Worm (Caenorhabditis elegans) whole organism, L1 larva: ENCODE measurements around the gene F44E5.1.
A peak's percentile ranks its signal among the peaks of the same experiment; 100 is the strongest.

ENCODE experiments used
- C04F5.9 ChIP-seq: sonication (generic microtip); optimal IDR thresholded peaks from 2 replicates; lab custom pipeline; 2016; ENCODE audit warnings: missing genetic modification characterization, missing compliant biosample characterization
- C16A3.4 ChIP-seq: fragments of 150-350 bp; optimal IDR thresholded peaks from 2 replicates; lab custom pipeline; 2014; ENCODE audit warnings: missing biosample characterization, missing genetic modification characterization
- F16B12.6 ChIP-seq: fragments of 150-350 bp; optimal IDR thresholded peaks from 2 replicates; lab custom pipeline; 2014; ENCODE audit warnings: missing biosample characterization, missing genetic modification characterization
- Y116A8C.19 ChIP-seq: sonication (generic microtip); optimal IDR thresholded peaks from 2 replicates; lab custom pipeline; 2016; ENCODE audit warnings: missing compliant biosample characterization, missing genetic modification characterization, borderline replicate concordance
- aha-1 ChIP-seq: fragments of 150-350 bp; optimal IDR thresholded peaks from 2 replicates; lab custom pipeline; 2014; ENCODE audit warnings: missing biosample characterization, missing genetic modification characterization
- alr-1 ChIP-seq: fragments of 200-800 bp; sonication (Bioruptor generic); optimal IDR thresholded peaks from 2 replicates; lab custom pipeline; 2018; ENCODE audit warnings: borderline replicate concordance, mild to moderate bottlenecking, missing genetic modification characterization, missing compliant biosample characterization
- aly-2 ChIP-seq: fragments of 150-350 bp; optimal IDR thresholded peaks from 2 replicates; lab custom pipeline; 2014; ENCODE audit warnings: missing biosample characterization, missing genetic modification characterization
- blmp-1 ChIP-seq: fragments of 150-350 bp; optimal IDR thresholded peaks from 2 replicates; lab custom pipeline; 2014; ENCODE audit warnings: missing biosample characterization, missing genetic modification characterization
- efl-1 ChIP-seq, 4 experiments: fragments of 150-350 bp; optimal IDR thresholded peaks in 3 of 4; peaks in 1 of 4; 1 replicate in 1 of 4; 2 replicates in 3 of 4; lab custom pipeline; 2014; ENCODE audit warnings: missing biosample characterization in 2 of 4, missing genetic modification characterization in 2 of 4, missing genetic modification reagents in 2 of 4
- egl-27 ChIP-seq, 2 experiments: fragments of 150-350 bp in 1 of 2; sonication (generic microtip); optimal IDR thresholded peaks; 3 replicates each; lab custom pipeline; 2017 to 2018; ENCODE audit warnings: missing biosample characterization in 2 of 2, missing genetic modification characterization in 2 of 2, missing genetic modification reagents in 2 of 2
- elt-2 ChIP-seq: sonication (generic microtip); optimal IDR thresholded peaks from 2 replicates; lab custom pipeline; 2016; ENCODE audit warnings: missing genetic modification characterization, mild to moderate bottlenecking, inconsistent platforms, missing compliant biosample characterization, missing genetic modification reagents
- elt-3 ChIP-seq, 6 experiments: fragments of 150-350 bp in 1 of 6; sonication (generic microtip); optimal IDR thresholded peaks; 2 replicates each; lab custom pipeline; 2017 to 2018; ENCODE audit warnings: missing biosample characterization in 6 of 6, missing genetic modification characterization in 6 of 6, inconsistent platforms in 1 of 6
- ets-5 ChIP-seq: fragments of 200-800 bp; sonication (Bioruptor generic); IDR thresholded peaks from 2 replicates; pipeline ENCODE4 v1.3.6; 2022; ENCODE audit warnings: missing genetic modification characterization, missing compliant biosample characterization
- fos-1 ChIP-seq: fragments of 150-350 bp; optimal IDR thresholded peaks from 2 replicates; lab custom pipeline; 2014; ENCODE audit warnings: missing biosample characterization, missing genetic modification characterization
- hlh-17 ChIP-seq: fragments of 200-800 bp; sonication (Bioruptor generic); optimal IDR thresholded peaks from 2 replicates; lab custom pipeline; 2018; ENCODE audit warnings: missing genetic modification characterization, mild to moderate bottlenecking, missing compliant biosample characterization, moderate library complexity, borderline replicate concordance
- hlh-4 ChIP-seq: sonication (generic microtip); optimal IDR thresholded peaks from 2 replicates; lab custom pipeline; 2016; ENCODE audit warnings: mild to moderate bottlenecking, missing genetic modification characterization, missing compliant biosample characterization
- isw-1 ChIP-seq: fragments of 200-800 bp; sonication (Bioruptor generic); IDR thresholded peaks from 2 replicates; pipeline ENCODE4 v1.3.6; 2022; ENCODE audit warnings: missing genetic modification characterization, missing compliant biosample characterization
- lin-15B ChIP-seq: fragments of 150-350 bp; sonication (generic microtip); optimal IDR thresholded peaks from 3 replicates; lab custom pipeline; 2014; ENCODE audit warnings: missing biosample characterization, missing genetic modification characterization
- lsy-2 ChIP-seq, 2 experiments: fragments of 150-350 bp; optimal IDR thresholded peaks; 2 replicates each; lab custom pipeline; 2014; ENCODE audit warnings: missing biosample characterization in 2 of 2, missing genetic modification characterization in 2 of 2
- mdl-1 ChIP-seq, 2 experiments: fragments of 150-350 bp; optimal IDR thresholded peaks; 2 replicates each; lab custom pipeline; 2014 to 2017; ENCODE audit warnings: missing biosample characterization in 2 of 2, missing genetic modification characterization in 2 of 2, inconsistent platforms in 1 of 2
- mef-2 ChIP-seq: fragments of 150-350 bp; optimal IDR thresholded peaks from 2 replicates; lab custom pipeline; 2014; ENCODE audit warnings: missing biosample characterization, missing genetic modification characterization
- mep-1 ChIP-seq: fragments of 150-350 bp; optimal IDR thresholded peaks from 2 replicates; lab custom pipeline; 2014; ENCODE audit warnings: missing biosample characterization, missing genetic modification characterization
- nhr-19 ChIP-seq: fragments of 200-800 bp; sonication (Bioruptor generic); conservative IDR thresholded peaks from 2 replicates; pipeline ENCODE4 v1.3.6; 2022; ENCODE audit warnings: missing genetic modification characterization, missing compliant biosample characterization
- nhr-47 ChIP-seq: sonication (generic microtip); optimal IDR thresholded peaks from 2 replicates; lab custom pipeline; 2016; ENCODE audit warnings: mild to moderate bottlenecking, missing genetic modification characterization, moderate library complexity, missing compliant biosample characterization
- nhr-71 ChIP-seq: sonication (generic microtip); optimal IDR thresholded peaks from 2 replicates; lab custom pipeline; 2016; ENCODE audit warnings: mild to moderate bottlenecking, missing genetic modification characterization, moderate library complexity, missing compliant biosample characterization
- nhr-84 ChIP-seq: sonication (generic microtip); optimal IDR thresholded peaks from 2 replicates; lab custom pipeline; 2017; ENCODE audit warnings: missing biosample characterization, missing genetic modification characterization
- nhr-85 ChIP-seq: sonication (generic microtip); peaks from one replicate; lab custom pipeline; 2016; ENCODE audit warnings: missing genetic modification characterization, inconsistent platforms, missing compliant biosample characterization
- nhr-90 ChIP-seq: sonication (generic microtip); optimal IDR thresholded peaks from 2 replicates; lab custom pipeline; 2016; ENCODE audit warnings: mild to moderate bottlenecking, missing genetic modification characterization, missing compliant biosample characterization; ENCODE audit not compliant: poor library complexity
- pag-3 ChIP-seq: sonication (generic microtip); optimal IDR thresholded peaks from 2 replicates; lab custom pipeline; 2017; ENCODE audit warnings: missing genetic modification characterization, mild to moderate bottlenecking, missing compliant biosample characterization, antibody characterized with exemption, borderline replicate concordance; ENCODE audit not compliant: insufficient read depth
- sox-4 ChIP-seq: sonication (generic microtip); optimal IDR thresholded peaks from 2 replicates; lab custom pipeline; 2016; ENCODE audit warnings: missing genetic modification characterization, missing compliant biosample characterization
- sup-37 ChIP-seq: fragments of 200-800 bp; sonication (Bioruptor generic); optimal IDR thresholded peaks from 2 replicates; lab custom pipeline; 2018; ENCODE audit warnings: mild to moderate bottlenecking, missing genetic modification characterization, missing compliant biosample characterization
- swsn-7 ChIP-seq: sonication (generic microtip); optimal IDR thresholded peaks from 2 replicates; lab custom pipeline; 2016; ENCODE audit warnings: missing genetic modification characterization, missing compliant biosample characterization
- tlp-1 ChIP-seq: fragments of 150-350 bp; optimal IDR thresholded peaks from 2 replicates; lab custom pipeline; 2014; ENCODE audit warnings: missing biosample characterization, missing genetic modification characterization
- unc-130 ChIP-seq: fragments of 150-350 bp; optimal IDR thresholded peaks from 2 replicates; lab custom pipeline; 2017; ENCODE audit warnings: missing biosample characterization, missing genetic modification characterization, inconsistent platforms
- unc-86 ChIP-seq: sonication (generic microtip); optimal IDR thresholded peaks from 2 replicates; lab custom pipeline; 2016; ENCODE audit warnings: missing genetic modification characterization, missing compliant biosample characterization
- vab-15 ChIP-seq: sonication (generic microtip); optimal IDR thresholded peaks from 2 replicates; lab custom pipeline; 2017; ENCODE audit warnings: missing genotype, mild to moderate bottlenecking, missing genetic modification characterization, missing compliant biosample characterization
- zag-1 ChIP-seq: fragments of 150-350 bp; optimal IDR thresholded peaks from 2 replicates; lab custom pipeline; 2014; ENCODE audit warnings: missing biosample characterization, missing genetic modification characterization
- ztf-11 ChIP-seq, 2 experiments: sonication (generic microtip); optimal IDR thresholded peaks; 2 replicates each; lab custom pipeline; 2016 to 2017; ENCODE audit warnings: missing genetic modification characterization in 2 of 2, missing biosample characterization in 1 of 2, missing compliant biosample characterization in 1 of 2

F44E5.1 gene

ce11 chrII:11774218-11774617 is at the start of gene F44E5.1:
TSS of gene F44E5.1 (minus strand) at chrII:11774559.
- TF ChIP-seq efl-1 (optimal IDR thresholded peaks at IDR 0.05; lab: Kevin White, UChicago) (no peak), efl-1 (GFP tag; optimal IDR thresholded peaks at IDR 0.05 in 1 of 2; lab: Kevin White, UChicago) (peak in 1 of 2 experiments; percentile 92), aly-2 (tag; lab: Kevin White, UChicago) (no peak), nhr-85 (tag; lab: Kevin White, UChicago) (peak; percentile 18), Y116A8C.19 (tag; lab: Kevin White, UChicago) (no peak)
- TF ChIP-seq, all 84 proteins: peak for 2

DNA sequence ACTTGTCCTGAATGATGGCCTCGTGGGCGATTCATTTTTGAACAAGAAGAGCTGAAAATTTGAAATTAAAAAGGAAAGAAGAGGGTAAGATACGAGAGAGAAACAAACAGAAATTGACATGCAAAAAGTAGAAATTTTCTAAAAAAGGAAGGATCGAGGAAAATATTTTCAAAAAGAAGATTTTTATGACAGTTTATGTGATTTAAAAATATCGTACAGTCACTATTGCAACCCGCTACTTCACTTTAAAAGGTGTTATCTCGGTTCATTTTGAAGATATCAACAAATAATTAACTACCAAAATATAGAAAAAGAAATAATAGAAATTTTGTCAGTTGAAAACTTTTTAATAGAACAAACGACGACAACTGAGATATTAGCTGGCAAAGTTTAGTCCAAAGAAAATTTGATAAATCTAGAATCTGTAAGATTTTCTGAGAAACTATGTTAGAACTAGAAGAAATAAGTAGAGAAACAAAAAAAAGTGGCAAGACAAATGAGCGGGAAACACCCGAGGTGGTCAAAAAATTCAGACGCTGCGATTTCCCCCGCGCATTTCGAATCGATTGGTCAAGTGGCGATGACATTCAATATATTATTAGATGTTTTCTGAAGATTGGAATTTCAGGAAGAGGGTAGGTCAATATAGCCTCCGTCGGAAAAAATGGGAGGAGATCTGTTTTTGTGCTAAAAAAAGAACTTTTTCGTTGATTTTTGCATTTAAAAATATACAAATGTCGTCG is 49.4 kb upstream of the F44E5.1 start, which contains the start of gene Y6D1A.1:
Gene Y6D1A.1 (minus strand): TSS at position 51 of the 743 bp plus-strand sequence.
- TF ChIP-seq blmp-1 (no peak), efl-1 (optimal IDR thresholded peaks at IDR 0.05; lab: Kevin White, UChicago) (no peak), efl-1 (GFP tag; optimal IDR thresholded peaks at IDR 0.05 in 1 of 2; lab: Kevin White, UChicago) (peak in 1 of 2 experiments; percentile 45)

ce11 chrII:11819824-11820223 is 45.5 kb upstream of the F44E5.1 start, which contains the start of gene Y6D1A.2:
TSS of gene Y6D1A.2 (minus strand) at chrII:11819924.
- TF ChIP-seq hlh-4 (tag; lab: Kevin White, UChicago) (no peak), nhr-47 (tag; lab: Kevin White, UChicago) (no peak), ztf-11 (tag; optimal IDR thresholded peaks at IDR 0.05; lab: Kevin White, UChicago) (no peak), ets-5 (GFP tag; lab: Robert Waterston, UW) (no peak), lsy-2 (tag; optimal IDR thresholded peaks at IDR 0.05; lab: Kevin White, UChicago) (no peak), nhr-85 (tag; lab: Kevin White, UChicago) (peak; percentile 66), egl-27 (tag; optimal IDR thresholded peaks at IDR 0.05; lab: Kevin White, UChicago) (no peak), aha-1 (tag; lab: Kevin White, UChicago) (no peak), isw-1 (no peak), vab-15 (tag; lab: Kevin White, UChicago) (no peak), alr-1 (tag; lab: Kevin White, UChicago) (no peak), blmp-1 (peak; percentile 17), mef-2 (tag; lab: Kevin White, UChicago) (no peak)

ce11 chrII:11816475-11816874 is 42.1 kb upstream of the F44E5.1 start, which contains the start of gene pap-3:
TSS of gene pap-3 (minus strand) at chrII:11816575.
- TF ChIP-seq unc-130 (tag; lab: Kevin White, UChicago) (no peak), fos-1 (tag; lab: Kevin White, UChicago) (no peak), C04F5.9 (tag; lab: Kevin White, UChicago) (no peak)

DNA sequence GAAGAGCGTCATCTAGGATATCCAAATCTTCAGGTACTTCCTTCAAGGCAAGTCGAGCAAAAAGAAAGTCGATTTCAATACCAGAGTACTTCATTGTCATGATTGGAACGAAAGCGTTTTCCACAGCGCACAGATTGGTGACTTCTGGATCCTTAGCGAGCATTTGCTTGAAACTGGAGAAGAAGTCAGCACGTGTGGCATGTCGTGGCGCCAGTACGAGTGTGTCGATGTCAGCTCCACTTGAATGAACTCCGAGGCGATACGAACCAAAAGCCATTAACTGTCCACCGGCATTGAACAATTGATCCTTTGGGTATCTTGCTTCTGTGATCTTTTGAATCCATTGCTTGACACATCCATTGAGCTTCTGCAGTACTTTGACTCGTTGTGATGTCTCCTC is 41.7 kb upstream of the F44E5.1 start:
- TF ChIP-seq ztf-11 (tag; optimal IDR thresholded peaks at IDR 0.05; lab: Kevin White, UChicago): no peak
- TF ChIP-seq pag-3 (tag; lab: Kevin White, UChicago): no peak
- TF ChIP-seq nhr-19 (GFP tag; lab: Robert Waterston, UW): no peak
- no peak for TF ChIP-seq sox-4 (tag; lab: Kevin White, UChicago)
- no peak for TF ChIP-seq hlh-17 (GFP tag; lab: Kevin White, UChicago)

DNA sequence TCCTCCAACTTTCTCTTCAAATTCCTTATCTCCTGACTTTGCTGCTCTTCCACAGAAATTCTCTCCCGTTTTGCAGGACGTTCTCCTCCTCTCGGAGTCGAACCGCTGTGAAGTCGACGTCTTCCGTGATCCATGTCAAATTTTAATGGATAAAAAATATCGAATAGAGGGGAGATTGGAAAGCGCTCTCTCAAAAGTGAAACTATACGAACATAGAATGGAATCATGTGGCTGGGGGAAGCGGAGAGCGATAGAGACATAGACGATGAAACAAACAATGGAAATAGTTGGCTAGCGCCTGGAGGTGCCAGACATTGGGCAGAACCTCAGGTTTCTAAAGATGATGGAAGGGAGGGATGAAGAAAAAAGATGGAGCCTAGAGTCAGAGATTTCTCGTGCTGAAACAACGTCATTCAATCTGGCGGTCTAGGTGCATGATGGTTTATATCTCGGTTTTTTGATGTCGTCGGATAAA is 39.6 kb upstream of the F44E5.1 start, which contains the start of gene F43G6.8:
Gene F43G6.8 (minus strand): TSS at position 198 of the 475 bp plus-strand sequence.
- TF ChIP-seq tlp-1 (tag; lab: Kevin White, UChicago) (no peak), C16A3.4 (tag; lab: Kevin White, UChicago) (peak; percentile 37), F16B12.6 (tag; lab: Kevin White, UChicago) (no peak), lin-15B (no peak), sup-37 (GFP tag; lab: Kevin White, UChicago) (no peak), elt-3 (tag; optimal IDR thresholded peaks at IDR 0.05; lab: Kevin White, UChicago) (peak in 1 of 6 experiments; percentile 30), blmp-1 (peak; percentile 97), zag-1 (tag; lab: Kevin White, UChicago) (no peak), swsn-7 (peak; percentile 35), aha-1 (tag; lab: Kevin White, UChicago) (no peak), mef-2 (tag; lab: Kevin White, UChicago) (no peak), nhr-84 (tag; lab: Kevin White, UChicago) (no peak), egl-27 (tag; optimal IDR thresholded peaks at IDR 0.05; lab: Kevin White, UChicago) (no peak), elt-2 (no peak), unc-86 (tag; lab: Kevin White, UChicago) (peak; percentile 12), alr-1 (tag; lab: Kevin White, UChicago) (no peak), mep-1 (tag; lab: Kevin White, UChicago) (peak; percentile 71), nhr-90 (tag; lab: Kevin White, UChicago) (no peak), nhr-71 (tag; lab: Kevin White, UChicago) (peak; percentile 61), nhr-85 (tag; lab: Kevin White, UChicago) (no peak), mdl-1 (tag; optimal IDR thresholded peaks at IDR 0.05; lab: Kevin White, UChicago) (peak in 1 of 2 experiments; percentile 76)
